Worm (Caenorhabditis elegans): ENCODE data around the gene C56A3.5.
A peak's percentile ranks its signal among the peaks of the same experiment; 100 is the strongest.

The C56A3.5 gene

DNA sequence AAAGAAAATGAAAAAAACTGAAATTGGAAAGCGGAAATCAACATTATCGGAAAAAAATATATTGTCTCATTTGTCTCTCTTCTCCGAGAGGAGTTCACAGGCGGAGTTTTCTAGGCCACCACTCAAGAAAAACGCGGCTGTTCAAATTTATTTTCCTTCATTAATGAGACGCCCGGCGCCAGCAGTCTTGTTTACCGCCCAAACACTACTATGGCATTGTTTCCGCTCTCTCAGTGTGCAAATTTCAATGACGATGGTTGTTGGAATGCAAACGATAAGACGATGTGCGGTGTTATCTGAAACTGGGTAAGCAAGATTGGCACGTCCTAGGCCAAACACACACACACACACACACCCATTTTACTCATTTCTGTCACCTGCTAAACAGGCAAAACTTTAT lies 5.0 kb downstream of the C56A3.5 start, which contains the start of gene cav-2 (continued):
- peak; percentile 28 for TF ChIP-seq sup-37 (GFP tag; optimal IDR thresholded peaks at IDR 0.05)
- peak; percentile 96 for TF ChIP-seq lir-3 (tag; optimal IDR thresholded peaks at IDR 0.05; ENCODE audit: poor library complexity)
- TF ChIP-seq zip-4 (GFP tag; optimal IDR thresholded peaks at IDR 0.05), result peak; percentile 74
- peak; percentile 96 for TF ChIP-seq dsc-1 (tag; optimal IDR thresholded peaks at IDR 0.05)
- TF ChIP-seq ceh-63 (GFP tag; optimal IDR thresholded peaks at IDR 0.05), result no peak
- TF ChIP-seq tbx-2 (tag; optimal IDR thresholded peaks at IDR 0.05), result peak; percentile 92
- peak; percentile 42 for TF ChIP-seq skn-1 (tag; optimal IDR thresholded peaks at IDR 0.05)
- peak; percentile 92 to 99 (median 96) for TF ChIP-seq dpl-1 (GFP tag; optimal IDR thresholded peaks at IDR 0.05)
- peak; percentile 93 for TF ChIP-seq nhr-90 (tag; optimal IDR thresholded peaks at IDR 0.05; ENCODE audit: poor library complexity)
- peak; percentile 80 for TF ChIP-seq elt-2 (tag; optimal IDR thresholded peaks at IDR 0.05)
- TF ChIP-seq fkh-10 (GFP tag; optimal IDR thresholded peaks at IDR 0.05), result no peak
- TF ChIP-seq ceh-82 (tag; optimal IDR thresholded peaks at IDR 0.05), result peak; percentile 67 to 79 (median 76)
- peak; percentile 33 for TF ChIP-seq hlh-17 (GFP tag; optimal IDR thresholded peaks at IDR 0.05; ENCODE audit: borderline replicate concordance)
- peak; percentile 89 to 97 for TF ChIP-seq efl-1 (optimal IDR thresholded peaks at IDR 0.05)
- peak; percentile 97 to 99 for TF ChIP-seq efl-1 (GFP tag; optimal IDR thresholded peaks at IDR 0.05 in 1 of 2)
- TF ChIP-seq isw-1 (GFP tag; IDR thresholded peaks at IDR 0.05), result peak; percentile 79
- TF ChIP-seq hpl-2 (GFP tag; optimal IDR thresholded peaks at IDR 0.05), result no peak
- TF ChIP-seq snpc-4 (tag; optimal IDR thresholded peaks at IDR 0.05), result peak; percentile 33
- TF ChIP-seq rnt-1 (tag; optimal IDR thresholded peaks at IDR 0.05), result peak; percentile 99
- peak; percentile 95 for TF ChIP-seq irx-1 (tag; optimal IDR thresholded peaks at IDR 0.05)
- TF ChIP-seq pag-3 (tag; optimal IDR thresholded peaks at IDR 0.05; ENCODE audit: borderline replicate concordance, insufficient read depth), result no peak
- no peak for TF ChIP-seq ets-5 (GFP tag; IDR thresholded peaks at IDR 0.05)
- peak; percentile 74 for TF ChIP-seq C04F5.9 (tag; optimal IDR thresholded peaks at IDR 0.05)
- no peak for TF ChIP-seq unc-62 (GFP tag; optimal IDR thresholded peaks at IDR 0.05)
- no peak for TF ChIP-seq nhr-12 (tag; optimal IDR thresholded peaks at IDR 0.05)
- peak; percentile 61 for TF ChIP-seq hlh-4 (tag; optimal IDR thresholded peaks at IDR 0.05)
- peak; percentile 60 for TF ChIP-seq unc-130 (tag; optimal IDR thresholded peaks at IDR 0.05)
- TF ChIP-seq C34B4.2 (tag; optimal IDR thresholded peaks at IDR 0.05), result peak; percentile 27
- peak; percentile 97 for TF ChIP-seq ceh-90 (tag; optimal IDR thresholded peaks at IDR 0.05)
- TF ChIP-seq Y116A8C.19 (tag; optimal IDR thresholded peaks at IDR 0.05; ENCODE audit: borderline replicate concordance), result peak; percentile 66
- peak; percentile 46 for TF ChIP-seq blmp-1 (tag; optimal IDR thresholded peaks at IDR 0.05)
- TF ChIP-seq unc-98 (GFP tag; IDR thresholded peaks at IDR 0.05), result peak; percentile 86
- peak; percentile 98 for TF ChIP-seq fkh-4 (tag; optimal IDR thresholded peaks at IDR 0.05; ENCODE audit: borderline replicate concordance)
- no peak for TF ChIP-seq mef-2 (tag; optimal IDR thresholded peaks at IDR 0.05)
- peak; percentile 75 for TF ChIP-seq unc-86 (tag; optimal IDR thresholded peaks at IDR 0.05)
- no peak for TF ChIP-seq ama-1 (optimal IDR thresholded peaks at IDR 0.05)
- peak; percentile 72 for TF ChIP-seq fos-1 (tag; optimal IDR thresholded peaks at IDR 0.05)
- peak; percentile 88 for TF ChIP-seq xbp-1 (tag; optimal IDR thresholded peaks at IDR 0.05)
- TF ChIP-seq mdl-1 (tag; optimal IDR thresholded peaks at IDR 0.05), result peak in 1 of 2 experiments; percentile 50
- peak; percentile 87 for TF ChIP-seq snu-23 (GFP tag; optimal IDR thresholded peaks at IDR 0.05)
- TF ChIP-seq nhr-237 (tag; optimal IDR thresholded peaks at IDR 0.05), result peak; percentile 56
- TF ChIP-seq mep-1 (tag; optimal IDR thresholded peaks at IDR 0.05), result peak; percentile 68
- TF ChIP-seq nhr-20 (tag; optimal IDR thresholded peaks at IDR 0.05), result peak; percentile 91
- TF ChIP-seq C16A3.4 (tag; optimal IDR thresholded peaks at IDR 0.05), result peak; percentile 63
- TF ChIP-seq swsn-7 (tag; optimal IDR thresholded peaks at IDR 0.05), result peak; percentile 86
- TF ChIP-seq nhr-84 (tag; optimal IDR thresholded peaks at IDR 0.05), result no peak
- no peak for TF ChIP-seq tlp-1 (tag; optimal IDR thresholded peaks at IDR 0.05)
- no peak for TF ChIP-seq ces-1 (GFP tag; optimal IDR thresholded peaks at IDR 0.05)
- peak; percentile 96 for TF ChIP-seq nhr-85 (tag)
- TF ChIP-seq pqm-1 (tag; optimal IDR thresholded peaks at IDR 0.05), result peak; percentile 86
- TF ChIP-seq F16B12.6 (tag; optimal IDR thresholded peaks at IDR 0.05), result no peak
- peak; percentile 93 for TF ChIP-seq nhr-71 (tag; optimal IDR thresholded peaks at IDR 0.05)
- no peak for TF ChIP-seq zag-1 (tag; optimal IDR thresholded peaks at IDR 0.05)
- TF ChIP-seq elt-3 (tag; optimal IDR thresholded peaks at IDR 0.05), result peak in 2 of 6 experiments; percentile 38 to 78
